Worm (Caenorhabditis elegans): ENCODE measurements around the gene sre-2.

The sre-2 gene

DNA sequence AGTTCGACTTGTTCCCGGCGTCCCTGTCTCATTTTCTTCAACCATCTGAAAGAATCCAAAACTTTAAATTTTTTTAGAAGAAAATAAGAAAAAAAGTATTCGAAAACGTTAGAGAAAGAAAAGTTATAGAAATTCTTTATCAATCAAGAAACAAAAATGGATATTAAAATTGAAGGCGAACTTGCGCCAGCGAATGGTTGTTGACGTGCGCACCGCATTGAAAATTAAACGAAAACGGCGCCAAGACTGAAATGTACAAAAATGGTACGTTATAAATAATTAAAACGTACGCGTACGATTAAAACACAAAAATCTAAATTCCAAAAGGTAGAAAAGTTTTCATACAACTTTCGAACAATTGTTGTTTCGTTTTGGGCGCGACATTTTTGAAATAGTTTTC is 15.1 kb downstream of the sre-2 start, which contains the start of gene K02C4.3:
TSS of gene K02C4.3 (minus strand) at position 51 of the 400 bp plus-strand sequence.
- TF ChIP-seq lin-13 (GFP tag; optimal IDR thresholded peaks at IDR 0.05) (peak; percentile 49), ces-1 (GFP tag; optimal IDR thresholded peaks at IDR 0.05) (no peak), fkh-4 (tag; optimal IDR thresholded peaks at IDR 0.05; ENCODE audit: borderline replicate concordance) (peak; percentile 12), ztf-11 (tag; optimal IDR thresholded peaks at IDR 0.05) (peak in 1 of 2 experiments; percentile 63), vab-15 (tag; optimal IDR thresholded peaks at IDR 0.05) (no peak), ceh-88 (GFP tag; IDR thresholded peaks at IDR 0.05) (no peak), aly-2 (tag; optimal IDR thresholded peaks at IDR 0.05) (peak; percentile 24), ztf-4 (tag; optimal IDR thresholded peaks at IDR 0.05) (no peak), lsy-2 (tag; optimal IDR thresholded peaks at IDR 0.05) (peak; percentile 87 to 90), elt-2 (tag; optimal IDR thresholded peaks at IDR 0.05) (peak; percentile 18), nhr-12 (tag; optimal IDR thresholded peaks at IDR 0.05) (no peak), lin-14 (GFP tag; optimal IDR thresholded peaks at IDR 0.05) (peak; percentile 75), mep-1 (tag; optimal IDR thresholded peaks at IDR 0.05) (peak; percentile 87), unc-86 (tag; optimal IDR thresholded peaks at IDR 0.05) (peak; percentile 35), nhr-76 (tag; optimal IDR thresholded peaks at IDR 0.05) (no peak), sptf-1 (tag; optimal IDR thresholded peaks at IDR 0.05) (no peak), egl-13 (tag; optimal IDR thresholded peaks at IDR 0.05) (peak; percentile 44), tbx-2 (tag; optimal IDR thresholded peaks at IDR 0.05) (peak; percentile 77), fkh-10 (GFP tag; optimal IDR thresholded peaks at IDR 0.05) (no peak), nhr-84 (tag; optimal IDR thresholded peaks at IDR 0.05) (no peak), nhr-11 (tag; optimal IDR thresholded peaks at IDR 0.05) (no peak), snu-23 (GFP tag; optimal IDR thresholded peaks at IDR 0.05) (peak; percentile 85), unc-98 (GFP tag; IDR thresholded peaks at IDR 0.05) (no peak), ceh-63 (GFP tag; optimal IDR thresholded peaks at IDR 0.05) (no peak), F16B12.6 (tag; optimal IDR thresholded peaks at IDR 0.05) (peak; percentile 28), alr-1 (tag; optimal IDR thresholded peaks at IDR 0.05; ENCODE audit: borderline replicate concordance) (no peak), zip-4 (GFP tag; optimal IDR thresholded peaks at IDR 0.05) (peak; percentile 28), rnt-1 (tag; optimal IDR thresholded peaks at IDR 0.05) (peak; percentile 72), irx-1 (tag; optimal IDR thresholded peaks at IDR 0.05) (peak; percentile 71), nhr-20 (tag; optimal IDR thresholded peaks at IDR 0.05) (peak; percentile 76), mab-9 (GFP tag; IDR thresholded peaks at IDR 0.05) (no peak), sup-37 (GFP tag; optimal IDR thresholded peaks at IDR 0.05) (peak; percentile 25), nhr-47 (tag; optimal IDR thresholded peaks at IDR 0.05) (peak; percentile 81), unc-130 (tag; optimal IDR thresholded peaks at IDR 0.05) (peak; percentile 64), hlh-17 (GFP tag; optimal IDR thresholded peaks at IDR 0.05; ENCODE audit: borderline replicate concordance) (no peak), fkh-8 (tag; optimal IDR thresholded peaks at IDR 0.05) (peak; percentile 43), Y116A8C.19 (tag; optimal IDR thresholded peaks at IDR 0.05; ENCODE audit: borderline replicate concordance) (no peak), C16A3.4 (tag; optimal IDR thresholded peaks at IDR 0.05) (peak; percentile 39), lin-35 (GFP tag; optimal IDR thresholded peaks at IDR 0.05) (peak; percentile 87 to 95), blmp-1 (tag; optimal IDR thresholded peaks at IDR 0.05) (peak; percentile 76), pax-3 (tag; optimal IDR thresholded peaks at IDR 0.05) (no peak), nhr-71 (tag; optimal IDR thresholded peaks at IDR 0.05) (peak; percentile 85), efl-3 (GFP tag; optimal IDR thresholded peaks at IDR 0.05) (no peak), sox-4 (tag; optimal IDR thresholded peaks at IDR 0.05) (peak; percentile 14), efl-1 (optimal IDR thresholded peaks at IDR 0.05) (peak; percentile 90 to 93), efl-1 (GFP tag; optimal IDR thresholded peaks at IDR 0.05 in 1 of 2) (peak; percentile 90 to 99), pqm-1 (tag; optimal IDR thresholded peaks at IDR 0.05) (no peak), nhr-19 (GFP tag; conservative IDR thresholded peaks at IDR 0.05) (peak; percentile 77), jun-1 (tag; optimal IDR thresholded peaks at IDR 0.05) (peak; percentile 39), isw-1 (GFP tag; IDR thresholded peaks at IDR 0.05) (peak; percentile 59), C34B4.2 (tag; optimal IDR thresholded peaks at IDR 0.05) (no peak), nhr-28 (tag; optimal IDR thresholded peaks at IDR 0.05) (no peak), hpl-2 (GFP tag; optimal IDR thresholded peaks at IDR 0.05) (no peak), ceh-8 (GFP tag; optimal IDR thresholded peaks at IDR 0.05) (peak; percentile 72)
